Fruit fly (Drosophila melanogaster) whole organism, pupa: Measurements from ENCODE around the gene Nepl17.

Experiments
- CG10348 ChIP-seq: fragments of 200-800 bp; sonication (Bioruptor generic); IDR thresholded peaks from 2 replicates; pipeline ENCODE4 v1.3.6; 2022; ENCODE audit warnings: missing biosample characterization, missing genetic modification characterization
- CG12605 ChIP-seq: fragments of 200-800 bp; sonication (Bioruptor generic); IDR thresholded peaks from 2 replicates; pipeline ENCODE4 v1.3.6; 2022; ENCODE audit warnings: missing biosample characterization, missing genetic modification characterization
- CG13204 ChIP-seq: fragments of 200-800 bp; sonication (Bioruptor generic); optimal IDR thresholded peaks from 2 replicates; lab custom pipeline; 2018; ENCODE audit warnings: missing biosample characterization, mild to moderate bottlenecking, missing genetic modification characterization, moderate library complexity
- CG14655 ChIP-seq: fragments of 200-800 bp; sonication (Bioruptor generic); optimal IDR thresholded peaks from 3 replicates; lab custom pipeline; 2017; ENCODE audit warnings: mild to moderate bottlenecking, missing biosample characterization, missing genetic modification reagents, missing genetic modification characterization
- CG15710 ChIP-seq: fragments of 200-800 bp; sonication (Bioruptor generic); optimal IDR thresholded peaks from 2 replicates; lab custom pipeline; 2018; ENCODE audit warnings: missing biosample characterization, mild to moderate bottlenecking, missing genetic modification characterization, moderate library complexity
- CG17806 ChIP-seq: fragments of 200-800 bp; sonication (Bioruptor generic); optimal IDR thresholded peaks from 2 replicates; lab custom pipeline; 2018; ENCODE audit warnings: missing biosample characterization, mild to moderate bottlenecking, missing genetic modification characterization, moderate library complexity
- CG32121 ChIP-seq: fragments of 200-800 bp; sonication (Bioruptor generic); IDR thresholded peaks from 2 replicates; pipeline ENCODE4 v1.3.6; 2022; ENCODE audit warnings: missing biosample characterization, missing genetic modification characterization
- CG34367 ChIP-seq: fragments of 200-800 bp; sonication (Bioruptor generic); optimal IDR thresholded peaks from 2 replicates; lab custom pipeline; 2018; ENCODE audit warnings: missing biosample characterization, mild to moderate bottlenecking, missing genetic modification characterization
- CG4496 ChIP-seq: fragments of 200-800 bp; sonication (Bioruptor generic); IDR thresholded peaks from 3 replicates; pipeline ENCODE4 v1.3.6; 2022; ENCODE audit warnings: missing biosample characterization, missing genetic modification characterization
- CG8159 ChIP-seq: fragments of 200-800 bp; sonication (Bioruptor generic); optimal IDR thresholded peaks from 3 replicates; lab custom pipeline; 2018; ENCODE audit warnings: missing biosample characterization, mild to moderate bottlenecking, missing genetic modification characterization, moderate library complexity
- CG8301 ChIP-seq: fragments of 200-800 bp; sonication (Bioruptor generic); optimal IDR thresholded peaks from 2 replicates; lab custom pipeline; 2018; ENCODE audit warnings: missing biosample characterization, mild to moderate bottlenecking, missing genetic modification characterization
- CG9948 ChIP-seq: fragments of 200-800 bp; sonication (Bioruptor generic); optimal IDR thresholded peaks from 2 replicates; lab custom pipeline; 2018; ENCODE audit warnings: missing biosample characterization, mild to moderate bottlenecking, missing genetic modification characterization, moderate library complexity
- D1 ChIP-seq: fragments of 200-800 bp; sonication (Bioruptor generic); optimal IDR thresholded peaks from 2 replicates; lab custom pipeline; 2018; ENCODE audit warnings: missing biosample characterization, mild to moderate bottlenecking, missing genetic modification characterization, moderate library complexity
- EcR ChIP-seq: fragments of 200-800 bp; sonication (Bioruptor generic); optimal IDR thresholded peaks from 3 replicates; lab custom pipeline; 2019; ENCODE audit warnings: missing biosample characterization, missing genetic modification characterization, mild to moderate bottlenecking, moderate library complexity, missing genetic modification reagents
- Ets98B ChIP-seq: fragments of 200-800 bp; sonication (Bioruptor generic); IDR thresholded peaks from 2 replicates; pipeline ENCODE4 v1.3.6; 2022; ENCODE audit warnings: missing biosample characterization, missing genetic modification characterization
- Pif1A ChIP-seq: fragments of 200-800 bp; sonication (Bioruptor generic); optimal IDR thresholded peaks from 3 replicates; lab custom pipeline; 2016; ENCODE audit warnings: missing biosample characterization, missing genetic modification characterization
- Pif1B ChIP-seq: fragments of 200-800 bp; sonication (Bioruptor generic); optimal IDR thresholded peaks from 3 replicates; lab custom pipeline; 2016; ENCODE audit warnings: missing biosample characterization, missing genetic modification characterization
- Snoo ChIP-seq: fragments of 200-800 bp; sonication (Bioruptor generic); optimal IDR thresholded peaks from 3 replicates; lab custom pipeline; 2017; ENCODE audit warnings: missing biosample characterization, mild to moderate bottlenecking, missing genetic modification characterization, inconsistent platforms
- fd96Ca ChIP-seq: fragments of 200-800 bp; sonication (Bioruptor generic); IDR thresholded peaks from 3 replicates; pipeline ENCODE4 v1.3.6; 2022; ENCODE audit warnings: missing biosample characterization, missing genetic modification characterization
- gl ChIP-seq: fragments of 200-800 bp; sonication (Bioruptor generic); optimal IDR thresholded peaks from 2 replicates; lab custom pipeline; 2018; ENCODE audit warnings: missing biosample characterization, mild to moderate bottlenecking, missing genetic modification characterization
- rn ChIP-seq: fragments of 200-800 bp; sonication (Bioruptor generic); IDR thresholded peaks from 2 replicates; pipeline ENCODE4 v1.3.6; 2022; ENCODE audit warnings: missing biosample characterization, missing genetic modification characterization

Gene Nepl17

dm6 chr3R:28891513-28892097 lies 18.9 kb downstream of the Nepl17 start:
- TF ChIP-seq fd96Ca (peak; percentile 39; the same call in 1 of the 3 replicates), CG8301 (tag; lab: Kevin White, UChicago) (no peak), CG13204 (peak; percentile 99), CG17806 (tag; lab: Kevin White, UChicago) (no peak), CG4496 (GFP tag; lab: Robert Waterston, UW) (0 out of 3 replicates have a peak, but pooled peaks have one; percentile 40), Snoo (tag; lab: Kevin White, UChicago) (peak; percentile 30), Ets98B (GFP tag; lab: Robert Waterston, UW) (peak; percentile 60), D1 (tag; lab: Kevin White, UChicago) (no peak), Pif1B (GFP tag; lab: Kevin White, UChicago) (peak; percentile 1), CG9948 (no peak), CG32121 (GFP tag; lab: Robert Waterston, UW) (peak; percentile 21; the same call in 1 of the 2 replicates), CG8159 (tag; lab: Kevin White, UChicago) (no peak), rn (no peak), CG12605 (no peak)
- TF ChIP-seq, all 21 proteins: peak for 7

- no peak for TF ChIP-seq Pif1A (GFP tag; lab: Kevin White, UChicago)
- TF ChIP-seq EcR (GFP tag; lab: Kevin White, UChicago), result peak; percentile 61
- peak; percentile 63 for TF ChIP-seq CG13204
- TF ChIP-seq CG10348 (GFP tag; lab: Robert Waterston, UW), result no peak
- peak; percentile 11 for TF ChIP-seq CG15710 (tag; lab: Kevin White, UChicago)
These were observed 22.3 kb downstream of the Nepl17 start for dm6 chr3R:28895014-28895413.

DNA sequence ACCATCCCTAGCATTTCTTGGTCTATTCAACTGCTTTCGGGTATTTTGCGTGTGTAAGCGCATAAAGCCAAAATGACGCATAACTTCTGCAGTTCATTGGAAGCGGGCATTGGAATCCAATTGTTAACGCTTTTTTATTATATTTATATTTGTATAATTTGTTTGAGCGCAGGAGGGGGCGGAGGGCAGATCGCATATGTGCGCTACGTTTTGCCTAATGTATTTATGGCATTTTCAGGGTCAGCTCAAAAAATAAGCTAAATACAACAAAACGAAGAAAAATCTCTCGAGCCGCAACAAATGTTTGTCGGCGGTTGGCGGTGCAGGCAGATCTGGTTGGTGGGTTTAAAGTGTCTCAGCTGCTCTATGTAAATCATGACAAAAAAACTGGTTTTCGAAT lies 25.2 kb downstream of the Nepl17 start:
- TF ChIP-seq Pif1B (GFP tag; lab: Kevin White, UChicago) (no peak), fd96Ca (no peak), CG10348 (GFP tag; lab: Robert Waterston, UW) (no peak), CG17806 (tag; lab: Kevin White, UChicago) (no peak), gl (tag; lab: Kevin White, UChicago) (no peak), CG8301 (tag; lab: Kevin White, UChicago) (no peak), CG32121 (GFP tag; lab: Robert Waterston, UW) (no peak), rn (no peak), CG13204 (no peak), CG4496 (GFP tag; lab: Robert Waterston, UW) (no peak), CG12605 (no peak), Pif1A (GFP tag; lab: Kevin White, UChicago) (no peak), CG34367 (tag; lab: Kevin White, UChicago) (no peak), EcR (GFP tag; lab: Kevin White, UChicago) (no peak), CG8159 (tag; lab: Kevin White, UChicago) (no peak)

- TF ChIP-seq CG17806 (tag; lab: Kevin White, UChicago), result no peak
- no peak for TF ChIP-seq Pif1B (GFP tag; lab: Kevin White, UChicago)
- no peak for TF ChIP-seq CG9948
- no peak for TF ChIP-seq CG8159 (tag; lab: Kevin White, UChicago)
- TF ChIP-seq EcR (GFP tag; lab: Kevin White, UChicago), result peak; percentile 53
- TF ChIP-seq Ets98B (GFP tag; lab: Robert Waterston, UW), result no peak
These were observed 26.3 kb downstream of the Nepl17 start for dm6 chr3R:28898921-28899545.

dm6 chr3R:28901468-28902163 lies 28.9 kb downstream of the Nepl17 start:
- no peak for TF ChIP-seq CG8301 (tag; lab: Kevin White, UChicago)
- TF ChIP-seq, all 21 proteins: peak for 0

DNA sequence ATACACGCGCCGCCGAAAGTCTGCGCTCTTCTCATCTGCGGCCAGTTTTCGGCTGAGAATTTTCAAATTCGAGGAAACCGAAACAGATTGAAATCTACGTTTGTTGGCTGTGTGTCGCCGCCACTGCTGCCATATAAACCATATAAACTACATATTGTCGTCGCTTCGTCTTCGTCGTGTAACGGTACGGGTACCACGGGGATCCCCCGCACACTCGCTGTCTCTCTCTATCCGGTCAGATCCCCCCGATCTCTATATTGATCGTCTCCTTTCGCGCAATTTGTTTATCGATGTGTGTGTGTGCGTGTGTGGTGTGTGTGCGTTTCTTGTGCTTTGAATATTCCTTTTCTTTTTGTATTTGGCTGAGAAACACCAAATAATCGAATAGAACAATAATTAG lies 30.7 kb downstream of the Nepl17 start:
- TF ChIP-seq CG17806 (tag; lab: Kevin White, UChicago) (no peak), EcR (GFP tag; lab: Kevin White, UChicago) (no peak), CG13204 (no peak), fd96Ca (no peak), rn (no peak), CG15710 (tag; lab: Kevin White, UChicago) (no peak), CG4496 (GFP tag; lab: Robert Waterston, UW) (no peak), CG12605 (no peak), CG34367 (tag; lab: Kevin White, UChicago) (no peak), Ets98B (GFP tag; lab: Robert Waterston, UW) (no peak), CG14655 (GFP tag; lab: Kevin White, UChicago) (no peak), Snoo (tag; lab: Kevin White, UChicago) (no peak)
